Worm (Caenorhabditis elegans) whole organism, late embryonic: ENCODE data around the gene coh-1.

Source experiments
- C08G9.2 ChIP-seq: sonication (generic microtip); optimal IDR thresholded peaks from 2 replicates; lab custom pipeline; 2016; ENCODE audit warnings: mild to moderate bottlenecking, missing genetic modification characterization, moderate library complexity, missing compliant biosample characterization
- F13H6.1 ChIP-seq: sonication (generic microtip); optimal IDR thresholded peaks from 2 replicates; lab custom pipeline; 2016; ENCODE audit warnings: missing genetic modification characterization, missing compliant biosample characterization
- K02D7.2 ChIP-seq: sonication (generic microtip); optimal IDR thresholded peaks from 2 replicates; lab custom pipeline; 2017; ENCODE audit warnings: mild to moderate bottlenecking, missing genetic modification characterization, missing compliant biosample characterization
- T23F11.4 ChIP-seq: fragments of 200-800 bp; sonication (Bioruptor generic); optimal IDR thresholded peaks from 2 replicates; lab custom pipeline; 2018; ENCODE audit warnings: mild to moderate bottlenecking, missing genetic modification characterization, missing compliant biosample characterization
- Y22D7AL.16 ChIP-seq: sonication (generic microtip); optimal IDR thresholded peaks from 2 replicates; lab custom pipeline; 2016; ENCODE audit warnings: missing genetic modification characterization, missing compliant biosample characterization
- ahr-1 ChIP-seq: sonication (generic microtip); optimal IDR thresholded peaks from 2 replicates; lab custom pipeline; 2016; ENCODE audit warnings: missing genetic modification characterization, missing compliant biosample characterization
- ama-1 ChIP-seq: fragments of 150-350 bp; optimal IDR thresholded peaks from 2 replicates; lab custom pipeline; 2014
- ceh-18 ChIP-seq: sonication (generic microtip); optimal IDR thresholded peaks from 2 replicates; lab custom pipeline; 2016; ENCODE audit warnings: missing genetic modification characterization, missing compliant biosample characterization
- ceh-30 ChIP-seq: fragments of 150-350 bp; optimal IDR thresholded peaks from 2 replicates; lab custom pipeline; 2014; ENCODE audit warnings: missing biosample characterization, missing genetic modification characterization
- ceh-31 ChIP-seq: sonication (generic microtip); optimal IDR thresholded peaks from 2 replicates; lab custom pipeline; 2016; ENCODE audit warnings: missing genetic modification characterization, missing compliant biosample characterization
- dmd-4 ChIP-seq: sonication (generic microtip); optimal IDR thresholded peaks from 2 replicates; lab custom pipeline; 2016; ENCODE audit warnings: borderline replicate concordance, missing genetic modification characterization, missing compliant biosample characterization
- elt-2 ChIP-seq: sonication (generic microtip); optimal IDR thresholded peaks from 2 replicates; lab custom pipeline; 2016; ENCODE audit warnings: missing genetic modification reagents, missing genetic modification characterization, missing compliant biosample characterization
- elt-4 ChIP-seq: sonication (generic microtip); optimal IDR thresholded peaks from 2 replicates; lab custom pipeline; 2016; ENCODE audit warnings: missing genetic modification characterization, missing compliant biosample characterization
- eyg-1 ChIP-seq: sonication (generic microtip); optimal IDR thresholded peaks from 2 replicates; lab custom pipeline; 2016; ENCODE audit warnings: missing genotype, missing genetic modification characterization, missing compliant biosample characterization
- fax-1 ChIP-seq: sonication (generic microtip); optimal IDR thresholded peaks from 2 replicates; lab custom pipeline; 2016; ENCODE audit warnings: missing genotype, missing genetic modification characterization, missing compliant biosample characterization
- fkh-6 ChIP-seq: sonication (generic microtip); optimal IDR thresholded peaks from 2 replicates; lab custom pipeline; 2016; ENCODE audit warnings: missing genetic modification characterization, missing compliant biosample characterization
- gmeb-2 ChIP-seq: sonication (generic microtip); optimal IDR thresholded peaks from 2 replicates; lab custom pipeline; 2016; ENCODE audit warnings: missing genetic modification characterization, inconsistent platforms, missing compliant biosample characterization
- hlh-30 ChIP-seq: sonication (generic microtip); optimal IDR thresholded peaks from 2 replicates; lab custom pipeline; 2017; ENCODE audit warnings: antibody characterized with exemption, missing genetic modification characterization, missing compliant biosample characterization; ENCODE audit not compliant: insufficient read depth
- hlh-6 ChIP-seq: sonication (generic microtip); optimal IDR thresholded peaks from 2 replicates; lab custom pipeline; 2016; ENCODE audit warnings: missing genotype, missing genetic modification characterization, missing compliant biosample characterization
- hlh-8 ChIP-seq: sonication (generic microtip); optimal IDR thresholded peaks from 2 replicates; lab custom pipeline; 2016; ENCODE audit warnings: missing genotype, missing genetic modification characterization, missing compliant biosample characterization
- lim-6 ChIP-seq: sonication (generic microtip); optimal IDR thresholded peaks from 2 replicates; lab custom pipeline; 2016; ENCODE audit warnings: missing genetic modification characterization, missing compliant biosample characterization
- mec-3 ChIP-seq: sonication (generic microtip); optimal IDR thresholded peaks from 2 replicates; lab custom pipeline; 2016; ENCODE audit warnings: borderline replicate concordance, missing genetic modification characterization, missing compliant biosample characterization
- nfya-1 ChIP-seq: sonication (generic microtip); optimal IDR thresholded peaks from 2 replicates; lab custom pipeline; 2017; ENCODE audit warnings: missing genetic modification characterization, mild to moderate bottlenecking, missing compliant biosample characterization, antibody characterized with exemption, moderate library complexity
- nhr-11 ChIP-seq: fragments of 150-350 bp; optimal IDR thresholded peaks from 2 replicates; lab custom pipeline; 2014; ENCODE audit warnings: missing biosample characterization, missing genetic modification characterization
- npax-4 ChIP-seq: sonication (generic microtip); optimal IDR thresholded peaks from 2 replicates; lab custom pipeline; 2016; ENCODE audit warnings: missing genetic modification characterization, missing compliant biosample characterization
- pat-9 ChIP-seq: fragments of 200-800 bp; sonication (Bioruptor generic); optimal IDR thresholded peaks from 2 replicates; lab custom pipeline; 2018; ENCODE audit warnings: mild to moderate bottlenecking, missing genetic modification characterization, moderate library complexity, missing compliant biosample characterization
- pax-1 ChIP-seq: fragments of 150-350 bp; optimal IDR thresholded peaks from 2 replicates; lab custom pipeline; 2014; ENCODE audit warnings: missing biosample characterization, missing genetic modification characterization
- pha-2 ChIP-seq: sonication (generic microtip); optimal IDR thresholded peaks from 2 replicates; lab custom pipeline; 2017; ENCODE audit warnings: mild to moderate bottlenecking, missing genetic modification characterization, missing compliant biosample characterization
- pqm-1 ChIP-seq: sonication (generic microtip); optimal IDR thresholded peaks from 2 replicates; lab custom pipeline; 2016; ENCODE audit warnings: missing genetic modification characterization, missing compliant biosample characterization
- ref-2 ChIP-seq: sonication (generic microtip); optimal IDR thresholded peaks from 2 replicates; lab custom pipeline; 2016; ENCODE audit warnings: missing genetic modification characterization, missing compliant biosample characterization
- rnt-1 ChIP-seq: sonication (generic microtip); optimal IDR thresholded peaks from 2 replicates; lab custom pipeline; 2016; ENCODE audit warnings: missing genetic modification characterization, missing compliant biosample characterization
- sdc-2 ChIP-seq: sonication (generic microtip); optimal IDR thresholded peaks from 2 replicates; lab custom pipeline; 2016; ENCODE audit warnings: missing genotype, missing genetic modification characterization, missing compliant biosample characterization
- sox-4 ChIP-seq: sonication (generic microtip); optimal IDR thresholded peaks from 2 replicates; lab custom pipeline; 2017; ENCODE audit warnings: mild to moderate bottlenecking, missing genetic modification characterization, inconsistent platforms, missing compliant biosample characterization
- syd-9 ChIP-seq: sonication (generic microtip); optimal IDR thresholded peaks from 2 replicates; lab custom pipeline; 2016; ENCODE audit warnings: mild to moderate bottlenecking, missing genetic modification characterization, moderate library complexity, missing compliant biosample characterization
- tbx-2 ChIP-seq: sonication (generic microtip); optimal IDR thresholded peaks from 2 replicates; lab custom pipeline; 2016; ENCODE audit warnings: missing genetic modification characterization, missing compliant biosample characterization
- unc-3 ChIP-seq, 2 experiments: fragments of 200-800 bp in 1 of 2; sonication (Bioruptor generic) in 1 of 2; sonication (generic microtip) in 1 of 2; conservative IDR thresholded peaks in 1 of 2; optimal IDR thresholded peaks in 1 of 2; 2 replicates each; pipeline versions ENCODE4 v1.3.6 to Lab custom; 2016 to 2022; ENCODE audit warnings: missing compliant biosample characterization in 2 of 2, missing genetic modification characterization in 2 of 2, missing genetic modification reagents in 1 of 2
- unc-86 ChIP-seq: sonication (generic microtip); optimal IDR thresholded peaks from 2 replicates; lab custom pipeline; 2016; ENCODE audit warnings: missing genetic modification characterization, missing compliant biosample characterization

Gene coh-1

DNA sequence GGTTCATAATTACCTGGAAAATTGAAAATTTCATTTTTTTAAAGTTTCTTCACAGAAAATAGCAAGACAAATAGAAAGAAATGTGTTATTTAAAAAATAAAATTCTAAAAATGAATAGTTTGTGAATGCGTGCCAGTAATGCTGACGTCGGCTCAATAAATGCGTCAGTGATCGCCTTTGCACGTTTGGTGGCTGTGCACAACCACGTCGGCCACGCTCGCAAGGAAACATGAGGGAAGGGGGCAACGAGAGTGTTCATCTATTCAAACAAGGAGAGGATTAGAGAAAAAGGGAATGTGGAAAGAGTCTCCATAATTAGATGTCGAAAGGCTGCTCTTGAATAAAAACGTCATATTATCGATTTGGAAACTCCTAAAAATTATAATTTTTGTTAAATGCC, 26.2 kb upstream of the coh-1 start, which contains the start of gene uggt-1 (continued):
- TF ChIP-seq C08G9.2 (tag; lab: Kevin White, UChicago) = no peak
- TF ChIP-seq pat-9 (tag; lab: Kevin White, UChicago) = no peak
- TF ChIP-seq tbx-2 (tag; lab: Kevin White, UChicago) = peak; percentile 86
- no peak for TF ChIP-seq npax-4 (tag; lab: Kevin White, UChicago)
- no peak for TF ChIP-seq K02D7.2 (tag; lab: Kevin White, UChicago)
- TF ChIP-seq unc-3 (GFP tag; conservative IDR thresholded peaks at IDR 0.05; lab: Robert Waterston, UW) = no peak
- no peak for TF ChIP-seq unc-3 (tag; optimal IDR thresholded peaks at IDR 0.05; lab: Kevin White, UChicago)
- TF ChIP-seq syd-9 = peak; percentile 26
- TF ChIP-seq lim-6 = no peak
- TF ChIP-seq elt-2 (tag; lab: Kevin White, UChicago) = peak; percentile 72
- TF ChIP-seq hlh-8 (tag; lab: Kevin White, UChicago) = no peak
- no peak for TF ChIP-seq nhr-11
- TF ChIP-seq sox-4 (tag; lab: Kevin White, UChicago) = peak; percentile 28
- no peak for TF ChIP-seq ahr-1
- TF ChIP-seq ama-1 (lab: Kevin White, UChicago) = no peak
- TF ChIP-seq fkh-6 (tag; lab: Kevin White, UChicago) = no peak
- no peak for TF ChIP-seq elt-4

- TF ChIP-seq ceh-18 (tag; lab: Kevin White, UChicago) (no peak), dmd-4 (tag; lab: Kevin White, UChicago) (no peak), pha-2 (no peak), unc-86 (tag; lab: Kevin White, UChicago) (no peak), Y22D7AL.16 (tag; lab: Kevin White, UChicago) (no peak), T23F11.4 (no peak), hlh-30 (tag; lab: Kevin White, UChicago) (no peak), nhr-11 (no peak), elt-2 (tag; lab: Kevin White, UChicago) (no peak), mec-3 (tag; lab: Kevin White, UChicago) (no peak), eyg-1 (tag; lab: Kevin White, UChicago) (no peak), C08G9.2 (tag; lab: Kevin White, UChicago) (no peak), fkh-6 (tag; lab: Kevin White, UChicago) (no peak)
Measured at ce11 chrX:7495491-7495890, 20.7 kb upstream of the coh-1 start, which contains the start of gene try-14. try-14 (minus strand) TSS chrX:7495591.

ce11 chrX:7493020-7493419, 18.2 kb upstream of the coh-1 start, which contains the start of gene F48E3.2:
F48E3.2 (minus strand) TSS chrX:7493120.
- TF ChIP-seq pax-1 (tag; lab: Kevin White, UChicago) = no peak
- TF ChIP-seq gmeb-2 = no peak

ce11 chrX:7491521-7491920, 16.7 kb upstream of the coh-1 start:
- TF ChIP-seq sdc-2 (tag; lab: Kevin White, UChicago) (no peak), ceh-30 (tag; lab: Kevin White, UChicago) (no peak), ceh-31 (tag; lab: Kevin White, UChicago) (no peak)

- TF ChIP-seq dmd-4 (tag; lab: Kevin White, UChicago) (no peak), T23F11.4 (no peak), C08G9.2 (tag; lab: Kevin White, UChicago) (peak; percentile 15), fkh-6 (tag; lab: Kevin White, UChicago) (no peak), nfya-1 (peak; percentile 10), hlh-6 (tag; lab: Kevin White, UChicago) (peak; percentile 14), ahr-1 (no peak), ref-2 (tag; lab: Kevin White, UChicago) (peak; percentile 22), elt-2 (tag; lab: Kevin White, UChicago) (no peak), pqm-1 (no peak), ceh-31 (tag; lab: Kevin White, UChicago) (peak; percentile 54), F13H6.1 (tag; lab: Kevin White, UChicago) (no peak), rnt-1 (peak; percentile 90), npax-4 (tag; lab: Kevin White, UChicago) (no peak), fax-1 (tag; lab: Kevin White, UChicago) (no peak), tbx-2 (tag; lab: Kevin White, UChicago) (peak; percentile 49)
- TF ChIP-seq, all 69 proteins: peak for 7
Measured at ce11 chrX:7485748-7486147, 10.9 kb upstream of the coh-1 start, which contains the start of gene gly-12. gly-12 (plus strand) TSS chrX:7485864.
